Worm (Caenorhabditis elegans) whole organism, midembryonic: Measurements from ENCODE around the gene srbc-33.
"Not testable (repeated sequence)": the region's sequence is repeated elsewhere in the genome, so short reads cannot be mapped to it uniquely, and the experiment has no call there.

ENCODE experiments used
- T22C8.4 ChIP-seq: fragments of 200-800 bp; sonication (Bioruptor generic); IDR thresholded peaks from 2 replicates; pipeline ENCODE4 v1.3.6; 2022; ENCODE audit warnings: missing genetic modification characterization, missing compliant biosample characterization
- cog-1 ChIP-seq: sonication (generic microtip); optimal IDR thresholded peaks from 2 replicates; lab custom pipeline; 2016; ENCODE audit warnings: missing genetic modification characterization, missing compliant biosample characterization
- flt-1 ChIP-seq: fragments of 200-800 bp; sonication (Bioruptor generic); IDR thresholded peaks from 2 replicates; pipeline ENCODE4 v1.3.6; 2022; ENCODE audit warnings: missing genetic modification characterization, missing compliant biosample characterization
- klf-2 ChIP-seq: fragments of 200-800 bp; sonication (Bioruptor generic); conservative IDR thresholded peaks from 2 replicates; pipeline ENCODE4 v1.3.6; 2022; ENCODE audit warnings: missing genetic modification reagents, missing genetic modification characterization, missing compliant biosample characterization
- med-1 ChIP-seq: sonication (generic microtip); optimal IDR thresholded peaks from 2 replicates; lab custom pipeline; 2017; ENCODE audit warnings: missing genetic modification characterization, mild to moderate bottlenecking, missing compliant biosample characterization, antibody characterized with exemption, missing genetic modification reagents; ENCODE audit not compliant: insufficient read depth
- ref-1 ChIP-seq: fragments of 200-800 bp; sonication (Bioruptor generic); conservative IDR thresholded peaks from 2 replicates; pipeline ENCODE4 v1.3.6; 2022; ENCODE audit warnings: missing genetic modification reagents, missing genetic modification characterization, missing compliant biosample characterization
- tab-1 ChIP-seq: fragments of 200-800 bp; sonication (Bioruptor generic); IDR thresholded peaks from 2 replicates; pipeline ENCODE4 v1.3.6; 2022; ENCODE audit warnings: missing genetic modification characterization, missing compliant biosample characterization
- ztf-23 ChIP-seq: fragments of 200-800 bp; sonication (Bioruptor generic); IDR thresholded peaks from 2 replicates; pipeline ENCODE4 v1.3.6; 2022; ENCODE audit warnings: missing genetic modification reagents, missing genetic modification characterization, missing compliant biosample characterization
- ztf-29 ChIP-seq: fragments of 200-800 bp; sonication (Bioruptor generic); IDR thresholded peaks from 2 replicates; pipeline ENCODE4 v1.3.6; 2022; ENCODE audit warnings: missing genetic modification reagents, missing genetic modification characterization, missing compliant biosample characterization

Gene srbc-33

ce11 chrV:3507691-3508090 is 23.1 kb upstream of the srbc-33 start, which contains the start of gene str-225:
Gene str-225, plus strand, starts transcription at chrV:3507822.
- no peak for TF ChIP-seq T22C8.4
- TF ChIP-seq ztf-29 (GFP tag; lab: Robert Waterston, UW): no peak
- TF ChIP-seq ref-1 (GFP tag; lab: Robert Waterston, UW): no peak

- TF ChIP-seq tab-1 (GFP tag; lab: Robert Waterston, UW); ref-1 (GFP tag; lab: Robert Waterston, UW); med-1 (GFP tag; lab: Kevin White, UChicago): not testable (repeated sequence)
Observed at ce11 chrV:3506252-3506651, 21.6 kb upstream of the srbc-33 start, which contains the start of gene ugt-64. Gene ugt-64, minus strand, starts transcription at chrV:3506352.

ce11 chrV:3505745-3506144 is 21.1 kb upstream of the srbc-33 start:
- TF ChIP-seq klf-2 (GFP tag; lab: Robert Waterston, UW) (no peak), ztf-23 (GFP tag; lab: Robert Waterston, UW) (no peak), T22C8.4 (no peak), ztf-29 (GFP tag; lab: Robert Waterston, UW) (no peak), ref-1 (GFP tag; lab: Robert Waterston, UW) (no peak), flt-1 (no peak), med-1 (GFP tag; lab: Kevin White, UChicago) (no peak), tab-1 (GFP tag; lab: Robert Waterston, UW) (no peak)

- no peak for TF ChIP-seq tab-1 (GFP tag; lab: Robert Waterston, UW)
- TF ChIP-seq ztf-23 (GFP tag; lab: Robert Waterston, UW): no peak
- no peak for TF ChIP-seq ztf-29 (GFP tag; lab: Robert Waterston, UW)
- TF ChIP-seq cog-1: no peak
- no peak for TF ChIP-seq ref-1 (GFP tag; lab: Robert Waterston, UW)
- no peak for TF ChIP-seq T22C8.4
- TF ChIP-seq flt-1: no peak
- TF ChIP-seq med-1 (GFP tag; lab: Kevin White, UChicago): no peak
- TF ChIP-seq klf-2 (GFP tag; lab: Robert Waterston, UW): no peak
Observed at ce11 chrV:3502038-3502437, 17.4 kb upstream of the srbc-33 start, which contains the start of the genes C07G3.8 and C07G3.10. Gene C07G3.8, minus strand, starts transcription at chrV:3502138. Gene C07G3.10, plus strand, starts transcription at chrV:3502307.

- no peak for TF ChIP-seq T22C8.4
- TF ChIP-seq ztf-23 (GFP tag; lab: Robert Waterston, UW): no peak
- TF ChIP-seq ztf-29 (GFP tag; lab: Robert Waterston, UW): no peak
- TF ChIP-seq ref-1 (GFP tag; lab: Robert Waterston, UW): no peak
Observed at ce11 chrV:3496880-3497279, 12.3 kb upstream of the srbc-33 start, which contains the start of gene C07G3.15. Gene C07G3.15, minus strand, starts transcription at chrV:3496980.

- TF ChIP-seq med-1 (GFP tag; lab: Kevin White, UChicago): no peak
Observed at ce11 chrV:3490435-3490834, 5.8 kb upstream of the srbc-33 start, which contains the start of gene srbc-36. Gene srbc-36, minus strand, starts transcription at chrV:3490535.

- no peak for TF ChIP-seq flt-1
- no peak for TF ChIP-seq tab-1 (GFP tag; lab: Robert Waterston, UW)
- TF ChIP-seq ztf-29 (GFP tag; lab: Robert Waterston, UW): no peak
- no peak for TF ChIP-seq ref-1 (GFP tag; lab: Robert Waterston, UW)
- TF ChIP-seq med-1 (GFP tag; lab: Kevin White, UChicago): no peak
- TF ChIP-seq klf-2 (GFP tag; lab: Robert Waterston, UW): no peak
- TF ChIP-seq ztf-23 (GFP tag; lab: Robert Waterston, UW): no peak
Observed at ce11 chrV:3486857-3487256, 2.3 kb upstream of the srbc-33 start, which contains the start of gene srbc-32. Gene srbc-32, minus strand, starts transcription at chrV:3486957.

ce11 chrV:3482550-3483002 is 2.0 kb downstream of the srbc-33 start, which contains the start of gene lys-7:
Gene lys-7, minus strand, starts transcription at chrV:3482600.
- no peak for TF ChIP-seq flt-1
- TF ChIP-seq T22C8.4: no peak
- no peak for TF ChIP-seq ztf-29 (GFP tag; lab: Robert Waterston, UW)
- no peak for TF ChIP-seq med-1 (GFP tag; lab: Kevin White, UChicago)
- TF ChIP-seq ztf-23 (GFP tag; lab: Robert Waterston, UW): no peak
- TF ChIP-seq ref-1 (GFP tag; lab: Robert Waterston, UW): no peak
- no peak for TF ChIP-seq klf-2 (GFP tag; lab: Robert Waterston, UW)
- TF ChIP-seq tab-1 (GFP tag; lab: Robert Waterston, UW): no peak
- no peak for TF ChIP-seq cog-1

- TF ChIP-seq med-1 (GFP tag; lab: Kevin White, UChicago) (no peak), ref-1 (GFP tag; lab: Robert Waterston, UW) (no peak), klf-2 (GFP tag; lab: Robert Waterston, UW) (no peak), T22C8.4 (no peak), cog-1 (no peak), ztf-23 (GFP tag; lab: Robert Waterston, UW) (no peak), flt-1 (no peak)
Observed at ce11 chrV:3480346-3480745, 4.3 kb downstream of the srbc-33 start, which contains the start of gene srbc-30. Gene srbc-30, minus strand, starts transcription at chrV:3480446.

- no peak for TF ChIP-seq tab-1 (GFP tag; lab: Robert Waterston, UW)
- no peak for TF ChIP-seq flt-1
- no peak for TF ChIP-seq klf-2 (GFP tag; lab: Robert Waterston, UW)
- no peak for TF ChIP-seq cog-1
- no peak for TF ChIP-seq ref-1 (GFP tag; lab: Robert Waterston, UW)
- TF ChIP-seq T22C8.4: no peak
- TF ChIP-seq ztf-23 (GFP tag; lab: Robert Waterston, UW): no peak
- no peak for TF ChIP-seq ztf-29 (GFP tag; lab: Robert Waterston, UW)
- no peak for TF ChIP-seq med-1 (GFP tag; lab: Kevin White, UChicago)
Observed at ce11 chrV:3477496-3477895, 7.1 kb downstream of the srbc-33 start, which contains the start of gene srbc-31. Gene srbc-31, minus strand, starts transcription at chrV:3477596.
